Worm (Caenorhabditis elegans): ENCODE measurements around the gene mlc-6.
A peak's percentile ranks its signal among the peaks of the same experiment; 100 is the strongest.

Gene mlc-6

ce11 chrX:14234366-14234765 lies 12.1 kb downstream of the mlc-6 start, which contains the start of gene srg-36:
srg-36 (minus strand) TSS chrX:14234466.
- TF ChIP-seq swsn-7 (tag; optimal IDR thresholded peaks at IDR 0.05) (no peak), dpl-1 (GFP tag; optimal IDR thresholded peaks at IDR 0.05) (no peak), rnt-1 (tag; optimal IDR thresholded peaks at IDR 0.05) (no peak), pax-3 (tag; optimal IDR thresholded peaks at IDR 0.05) (no peak), jun-1 (tag; optimal IDR thresholded peaks at IDR 0.05) (no peak), ces-1 (GFP tag; optimal IDR thresholded peaks at IDR 0.05) (no peak), ceh-8 (GFP tag; optimal IDR thresholded peaks at IDR 0.05) (no peak), lin-39 (tag; optimal IDR thresholded peaks at IDR 0.05) (no peak), lsy-2 (tag; optimal IDR thresholded peaks at IDR 0.05) (no peak), snu-23 (GFP tag; optimal IDR thresholded peaks at IDR 0.05) (no peak), aha-1 (tag; optimal IDR thresholded peaks at IDR 0.05) (no peak), ets-5 (GFP tag; IDR thresholded peaks at IDR 0.05) (no peak), hpl-2 (GFP tag; optimal IDR thresholded peaks at IDR 0.05) (no peak), unc-98 (GFP tag; IDR thresholded peaks at IDR 0.05) (no peak), tlp-1 (tag; optimal IDR thresholded peaks at IDR 0.05) (no peak), efl-3 (GFP tag; optimal IDR thresholded peaks at IDR 0.05) (no peak), unc-86 (tag; optimal IDR thresholded peaks at IDR 0.05) (no peak), F16B12.6 (tag; optimal IDR thresholded peaks at IDR 0.05) (no peak), nhr-77 (tag; optimal IDR thresholded peaks at IDR 0.05) (no peak), C34B4.2 (tag; optimal IDR thresholded peaks at IDR 0.05) (no peak)

- TF ChIP-seq snu-23 (GFP tag; optimal IDR thresholded peaks at IDR 0.05) (no peak), C34B4.2 (tag; optimal IDR thresholded peaks at IDR 0.05) (no peak), ama-1 (optimal IDR thresholded peaks at IDR 0.05) (no peak), nhr-237 (tag; optimal IDR thresholded peaks at IDR 0.05) (no peak), ceh-63 (GFP tag; optimal IDR thresholded peaks at IDR 0.05) (no peak), nhr-71 (tag; optimal IDR thresholded peaks at IDR 0.05) (no peak), tbx-2 (tag; optimal IDR thresholded peaks at IDR 0.05) (no peak), pqm-1 (tag; optimal IDR thresholded peaks at IDR 0.05) (no peak), Y116A8C.19 (tag; optimal IDR thresholded peaks at IDR 0.05; ENCODE audit: borderline replicate concordance) (no peak), aly-2 (tag; optimal IDR thresholded peaks at IDR 0.05) (no peak), nhr-76 (tag; optimal IDR thresholded peaks at IDR 0.05) (no peak), zag-1 (tag; optimal IDR thresholded peaks at IDR 0.05) (no peak), tlp-1 (tag; optimal IDR thresholded peaks at IDR 0.05) (no peak), efl-3 (GFP tag; optimal IDR thresholded peaks at IDR 0.05) (no peak), sup-37 (GFP tag; optimal IDR thresholded peaks at IDR 0.05) (no peak), nhr-28 (tag; optimal IDR thresholded peaks at IDR 0.05) (no peak), dsc-1 (tag; optimal IDR thresholded peaks at IDR 0.05) (no peak)
These were observed 14.4 kb downstream of the mlc-6 start for ce11 chrX:14231987-14232386.

- peak; percentile 16 for TF ChIP-seq nhr-90 (tag; optimal IDR thresholded peaks at IDR 0.05; ENCODE audit: poor library complexity)
- TF ChIP-seq skn-1 (tag; optimal IDR thresholded peaks at IDR 0.05), result no peak
- no peak for TF ChIP-seq fkh-10 (GFP tag; optimal IDR thresholded peaks at IDR 0.05)
- no peak for TF ChIP-seq hpl-2 (GFP tag; optimal IDR thresholded peaks at IDR 0.05)
- TF ChIP-seq fos-1 (tag; optimal IDR thresholded peaks at IDR 0.05), result no peak
- no peak for TF ChIP-seq efl-1 (optimal IDR thresholded peaks at IDR 0.05)
- TF ChIP-seq efl-1 (GFP tag; optimal IDR thresholded peaks at IDR 0.05 in 1 of 2), result no peak
- TF ChIP-seq jun-1 (tag; optimal IDR thresholded peaks at IDR 0.05), result no peak
- TF ChIP-seq zag-1 (tag; optimal IDR thresholded peaks at IDR 0.05), result no peak
- TF ChIP-seq fkh-8 (tag; optimal IDR thresholded peaks at IDR 0.05), result no peak
- TF ChIP-seq nhr-20 (tag; optimal IDR thresholded peaks at IDR 0.05), result peak; percentile 11
- no peak for TF ChIP-seq unc-86 (tag; optimal IDR thresholded peaks at IDR 0.05)
- no peak for TF ChIP-seq ztf-4 (tag; optimal IDR thresholded peaks at IDR 0.05)
These were observed 17.7 kb downstream of the mlc-6 start for ce11 chrX:14228764-14229163.
